Worm (Caenorhabditis elegans) whole organism, L1 larva: Measurements from ENCODE around the gene F58F9.6.
"Not testable (repeated sequence)": the region's sequence is repeated elsewhere in the genome, so short reads cannot be mapped to it uniquely, and the experiment has no call there.

ENCODE experiments used
- C04F5.9 ChIP-seq: sonication (generic microtip); optimal IDR thresholded peaks from 2 replicates; lab custom pipeline; 2016; ENCODE audit warnings: missing genetic modification characterization, missing compliant biosample characterization
- C34B4.2 ChIP-seq: sonication (generic microtip); optimal IDR thresholded peaks from 2 replicates; lab custom pipeline; 2017; ENCODE audit warnings: mild to moderate bottlenecking, missing genetic modification characterization, missing compliant biosample characterization
- Y116A8C.19 ChIP-seq: sonication (generic microtip); optimal IDR thresholded peaks from 2 replicates; lab custom pipeline; 2016; ENCODE audit warnings: missing compliant biosample characterization, missing genetic modification characterization, borderline replicate concordance
- ama-1 ChIP-seq: fragments of 150-350 bp; optimal IDR thresholded peaks from 2 replicates; lab custom pipeline; 2014
- ceh-8 ChIP-seq: fragments of 200-800 bp; sonication (Bioruptor generic); optimal IDR thresholded peaks from 2 replicates; lab custom pipeline; 2018; ENCODE audit warnings: mild to moderate bottlenecking, missing genetic modification characterization, moderate library complexity, missing compliant biosample characterization
- ceh-90 ChIP-seq: sonication (generic microtip); optimal IDR thresholded peaks from 2 replicates; lab custom pipeline; 2016; ENCODE audit warnings: missing genetic modification characterization, missing compliant biosample characterization
- dpl-1 ChIP-seq, 3 experiments: fragments of 150-350 bp in 2 of 3; sonication (generic microtip) in 1 of 3; optimal IDR thresholded peaks; 2 replicates each; lab custom pipeline; 2014 to 2017; ENCODE audit warnings: missing biosample characterization in 3 of 3, missing genetic modification characterization in 3 of 3, missing genetic modification reagents in 3 of 3
- efl-1 ChIP-seq, 4 experiments: fragments of 150-350 bp; optimal IDR thresholded peaks in 3 of 4; peaks in 1 of 4; 1 replicate in 1 of 4; 2 replicates in 3 of 4; lab custom pipeline; 2014; ENCODE audit warnings: missing biosample characterization in 2 of 4, missing genetic modification characterization in 2 of 4, missing genetic modification reagents in 2 of 4
- efl-3 ChIP-seq: fragments of 200-800 bp; sonication (Bioruptor generic); optimal IDR thresholded peaks from 2 replicates; lab custom pipeline; 2018; ENCODE audit warnings: mild to moderate bottlenecking, missing genetic modification characterization, missing compliant biosample characterization
- elt-3 ChIP-seq, 6 experiments: fragments of 150-350 bp in 1 of 6; sonication (generic microtip); optimal IDR thresholded peaks; 2 replicates each; lab custom pipeline; 2017 to 2018; ENCODE audit warnings: missing biosample characterization in 6 of 6, missing genetic modification characterization in 6 of 6, inconsistent platforms in 1 of 6
- fkh-4 ChIP-seq: sonication (generic microtip); optimal IDR thresholded peaks from 2 replicates; lab custom pipeline; 2016; ENCODE audit warnings: missing compliant biosample characterization, missing genetic modification characterization, borderline replicate concordance
- fos-1 ChIP-seq: fragments of 150-350 bp; optimal IDR thresholded peaks from 2 replicates; lab custom pipeline; 2014; ENCODE audit warnings: missing biosample characterization, missing genetic modification characterization
- grh-1 ChIP-seq: fragments of 200-800 bp; sonication (Bioruptor generic); IDR thresholded peaks from 2 replicates; pipeline ENCODE4 v1.3.6; 2022; ENCODE audit warnings: missing genetic modification reagents, missing genetic modification characterization, missing compliant biosample characterization
- hpl-2 ChIP-seq: fragments of 150-350 bp; optimal IDR thresholded peaks from 2 replicates; lab custom pipeline; 2014; ENCODE audit warnings: missing biosample characterization, missing genetic modification reagents, missing genetic modification characterization
- lir-3 ChIP-seq: sonication (generic microtip); optimal IDR thresholded peaks from 2 replicates; lab custom pipeline; 2016; ENCODE audit warnings: mild to moderate bottlenecking, missing genetic modification characterization, moderate library complexity, missing compliant biosample characterization; ENCODE audit not compliant: poor library complexity
- mdl-1 ChIP-seq, 2 experiments: fragments of 150-350 bp; optimal IDR thresholded peaks; 2 replicates each; lab custom pipeline; 2014 to 2017; ENCODE audit warnings: missing biosample characterization in 2 of 2, missing genetic modification characterization in 2 of 2, inconsistent platforms in 1 of 2
- nhr-20 ChIP-seq: sonication (generic microtip); optimal IDR thresholded peaks from 2 replicates; lab custom pipeline; 2016; ENCODE audit warnings: mild to moderate bottlenecking, missing genetic modification characterization, missing compliant biosample characterization
- nhr-76 ChIP-seq: sonication (generic microtip); optimal IDR thresholded peaks from 2 replicates; lab custom pipeline; 2017; ENCODE audit warnings: missing biosample characterization, missing genetic modification characterization
- nhr-77 ChIP-seq: fragments of 150-350 bp; optimal IDR thresholded peaks from 2 replicates; lab custom pipeline; 2014; ENCODE audit warnings: missing biosample characterization, missing genetic modification characterization
- pag-3 ChIP-seq: sonication (generic microtip); optimal IDR thresholded peaks from 2 replicates; lab custom pipeline; 2017; ENCODE audit warnings: missing genetic modification characterization, mild to moderate bottlenecking, missing compliant biosample characterization, antibody characterized with exemption, borderline replicate concordance; ENCODE audit not compliant: insufficient read depth
- snu-23 ChIP-seq: sonication (generic microtip); optimal IDR thresholded peaks from 2 replicates; lab custom pipeline; 2016; ENCODE audit warnings: missing genetic modification characterization, missing compliant biosample characterization
- sox-4 ChIP-seq: sonication (generic microtip); optimal IDR thresholded peaks from 2 replicates; lab custom pipeline; 2016; ENCODE audit warnings: missing genetic modification characterization, missing compliant biosample characterization
- sptf-1 ChIP-seq: fragments of 150-350 bp; optimal IDR thresholded peaks from 2 replicates; lab custom pipeline; 2014; ENCODE audit warnings: missing biosample characterization, missing genetic modification characterization
- swsn-7 ChIP-seq: sonication (generic microtip); optimal IDR thresholded peaks from 2 replicates; lab custom pipeline; 2016; ENCODE audit warnings: missing genetic modification characterization, missing compliant biosample characterization
- tbx-2 ChIP-seq: sonication (generic microtip); optimal IDR thresholded peaks from 2 replicates; lab custom pipeline; 2016; ENCODE audit warnings: missing genetic modification characterization, missing compliant biosample characterization
- tlp-1 ChIP-seq: fragments of 150-350 bp; optimal IDR thresholded peaks from 2 replicates; lab custom pipeline; 2014; ENCODE audit warnings: missing biosample characterization, missing genetic modification characterization
- unc-130 ChIP-seq: fragments of 150-350 bp; optimal IDR thresholded peaks from 2 replicates; lab custom pipeline; 2017; ENCODE audit warnings: missing biosample characterization, missing genetic modification characterization, inconsistent platforms
- unc-62 ChIP-seq: fragments of 150-350 bp; optimal IDR thresholded peaks from 2 replicates; lab custom pipeline; 2014; ENCODE audit warnings: missing biosample characterization, missing genetic modification reagents, missing genetic modification characterization
- unc-86 ChIP-seq: sonication (generic microtip); optimal IDR thresholded peaks from 2 replicates; lab custom pipeline; 2016; ENCODE audit warnings: missing genetic modification characterization, missing compliant biosample characterization
- vab-15 ChIP-seq: sonication (generic microtip); optimal IDR thresholded peaks from 2 replicates; lab custom pipeline; 2017; ENCODE audit warnings: missing genotype, mild to moderate bottlenecking, missing genetic modification characterization, missing compliant biosample characterization
- xbp-1 ChIP-seq: sonication (generic microtip); optimal IDR thresholded peaks from 2 replicates; lab custom pipeline; 2016; ENCODE audit warnings: missing genetic modification characterization, missing compliant biosample characterization
- zag-1 ChIP-seq: fragments of 150-350 bp; optimal IDR thresholded peaks from 2 replicates; lab custom pipeline; 2014; ENCODE audit warnings: missing biosample characterization, missing genetic modification characterization
- zip-4 ChIP-seq: fragments of 200-800 bp; sonication (Bioruptor generic); optimal IDR thresholded peaks from 2 replicates; lab custom pipeline; 2018; ENCODE audit warnings: mild to moderate bottlenecking, missing genetic modification characterization, moderate library complexity, missing compliant biosample characterization
- ztf-11 ChIP-seq, 2 experiments: sonication (generic microtip); optimal IDR thresholded peaks; 2 replicates each; lab custom pipeline; 2016 to 2017; ENCODE audit warnings: missing genetic modification characterization in 2 of 2, missing biosample characterization in 1 of 2, missing compliant biosample characterization in 1 of 2

Gene F58F9.6

ce11 chrIV:6263244-6263643 is 25.8 kb upstream of the F58F9.6 start, which contains the start of gene srv-28:
Gene srv-28 (minus strand): TSS chrIV:6263344.
- TF ChIP-seq efl-1 (optimal IDR thresholded peaks at IDR 0.05; lab: Kevin White, UChicago) = no peak
- peak in 1 of 2 experiments; percentile 2 for TF ChIP-seq efl-1 (GFP tag; optimal IDR thresholded peaks at IDR 0.05 in 1 of 2; lab: Kevin White, UChicago)
- TF ChIP-seq efl-3 (GFP tag; lab: Kevin White, UChicago) = no peak
- no peak for TF ChIP-seq C04F5.9 (tag; lab: Kevin White, UChicago)

- TF ChIP-seq unc-86 (no peak), ceh-8 (GFP tag; lab: Kevin White, UChicago) (no peak), lir-3 (no peak), dpl-1 (GFP tag; optimal IDR thresholded peaks at IDR 0.05; lab: Kevin White, UChicago) (no peak), ztf-11 (tag; optimal IDR thresholded peaks at IDR 0.05; lab: Kevin White, UChicago) (no peak), mdl-1 (tag; optimal IDR thresholded peaks at IDR 0.05; lab: Kevin White, UChicago) (no peak), fkh-4 (no peak), nhr-20 (tag; lab: Kevin White, UChicago) (no peak), nhr-77 (tag; lab: Kevin White, UChicago) (no peak), ama-1 (lab: Kevin White, UChicago) (no peak)
Measured at ce11 chrIV:6259732-6260131, 22.3 kb upstream of the F58F9.6 start, which contains the start of gene nlp-16. Gene nlp-16 (minus strand): TSS chrIV:6259832.

ce11 chrIV:6258967-6259366 is 21.6 kb upstream of the F58F9.6 start:
- no peak for TF ChIP-seq grh-1 (GFP tag; lab: Robert Waterston, UW)
- no peak for TF ChIP-seq nhr-76 (tag; lab: Kevin White, UChicago)
- no peak for TF ChIP-seq unc-62 (GFP tag; lab: Kevin White, UChicago)

ce11 chrIV:6254635-6255034 is 17.2 kb upstream of the F58F9.6 start, which contains the start of gene T13A10.64:
Gene T13A10.64 (plus strand): TSS chrIV:6254935.
- no peak for TF ChIP-seq dpl-1 (GFP tag; optimal IDR thresholded peaks at IDR 0.05; lab: Kevin White, UChicago)
- no peak for TF ChIP-seq tbx-2 (tag; lab: Kevin White, UChicago)
- no peak for TF ChIP-seq C04F5.9 (tag; lab: Kevin White, UChicago)
- TF ChIP-seq ama-1 (lab: Kevin White, UChicago) = no peak
- TF ChIP-seq sox-4 (tag; lab: Kevin White, UChicago) = no peak
- no peak for TF ChIP-seq sptf-1 (tag; lab: Kevin White, UChicago)
- TF ChIP-seq swsn-7 (tag; lab: Kevin White, UChicago) = no peak
- no peak for TF ChIP-seq zag-1 (tag; lab: Kevin White, UChicago)
- TF ChIP-seq mdl-1 (tag; optimal IDR thresholded peaks at IDR 0.05; lab: Kevin White, UChicago) = no peak
- no peak for TF ChIP-seq xbp-1 (tag; lab: Kevin White, UChicago)
- TF ChIP-seq hpl-2 (GFP tag; lab: Kevin White, UChicago) = no peak
- TF ChIP-seq pag-3 (tag; lab: Kevin White, UChicago) = no peak
- TF ChIP-seq ceh-90 = no peak
- no peak for TF ChIP-seq vab-15 (tag; lab: Kevin White, UChicago)
- no peak for TF ChIP-seq tlp-1 (tag; lab: Kevin White, UChicago)
- no peak for TF ChIP-seq Y116A8C.19 (tag; lab: Kevin White, UChicago)
- TF ChIP-seq snu-23 (GFP tag; lab: Kevin White, UChicago) = no peak
- TF ChIP-seq zip-4 (GFP tag; lab: Kevin White, UChicago) = no peak
- no peak for TF ChIP-seq C34B4.2 (tag; lab: Kevin White, UChicago)
- no peak for TF ChIP-seq unc-130

- TF ChIP-seq elt-3 (tag; optimal IDR thresholded peaks at IDR 0.05; lab: Kevin White, UChicago); fos-1; xbp-1 (tag; lab: Kevin White, UChicago): not testable (repeated sequence)
Measured at ce11 chrIV:6253000-6253399, 15.6 kb upstream of the F58F9.6 start, which contains the start of gene T13A10.2. Gene T13A10.2 (plus strand): TSS chrIV:6253300.
